Fruit fly (Drosophila melanogaster) whole organism, embryonic: Measurements from ENCODE around the gene CG43693.

ENCODE experiments used
- Aef1 ChIP-seq: fragments of 200-800 bp; sonication (Bioruptor generic); IDR thresholded peaks from 3 replicates; pipeline ENCODE4 v1.3.6; 2022; ENCODE audit warnings: missing biosample characterization, missing genetic modification characterization
- Bdp1 ChIP-seq: fragments of 200-800 bp; sonication (Bioruptor generic); optimal IDR thresholded peaks from 3 replicates; lab custom pipeline; 2016; ENCODE audit warnings: missing biosample characterization, missing genetic modification characterization
- CG10274 ChIP-seq: fragments of 200-800 bp; sonication (Bioruptor generic); optimal IDR thresholded peaks from 3 replicates; lab custom pipeline; 2017; ENCODE audit warnings: missing biosample characterization, mild to moderate bottlenecking, missing genetic modification characterization
- CG12659 ChIP-seq: fragments of 200-800 bp; sonication (Bioruptor generic); optimal IDR thresholded peaks from 3 replicates; lab custom pipeline; 2017; ENCODE audit warnings: mild to moderate bottlenecking, missing biosample characterization, missing genetic modification reagents, missing genetic modification characterization
- CG15696 ChIP-seq: fragments of 200-800 bp; sonication (Bioruptor generic); optimal IDR thresholded peaks from 2 replicates; lab custom pipeline; 2019; ENCODE audit warnings: missing biosample characterization, mild to moderate bottlenecking, missing genetic modification characterization, moderate library complexity
- CG16779 ChIP-seq: fragments of 200-800 bp; sonication (Bioruptor generic); IDR thresholded peaks from 2 replicates; pipeline ENCODE4 v1.3.6; 2022; ENCODE audit warnings: missing biosample characterization, missing genetic modification characterization
- CG18011 ChIP-seq: fragments of 200-800 bp; sonication (Bioruptor generic); optimal IDR thresholded peaks from 2 replicates; lab custom pipeline; 2017; ENCODE audit warnings: missing biosample characterization, missing genetic modification characterization, mild to moderate bottlenecking, moderate library complexity, missing genotype
- CG18476 ChIP-seq: fragments of 200-800 bp; sonication (Bioruptor generic); optimal IDR thresholded peaks from 2 replicates; lab custom pipeline; 2016; ENCODE audit warnings: missing biosample characterization, mild to moderate bottlenecking, missing genetic modification characterization
- CG18764 ChIP-seq: fragments of 200-800 bp; sonication (Bioruptor generic); optimal IDR thresholded peaks from 3 replicates; lab custom pipeline; 2016; ENCODE audit warnings: missing biosample characterization, missing genetic modification characterization
- CG3995 ChIP-seq: fragments of 200-800 bp; sonication (Bioruptor generic); optimal IDR thresholded peaks from 3 replicates; lab custom pipeline; 2016; ENCODE audit warnings: missing biosample characterization, missing genetic modification characterization
- CG4617 ChIP-seq: fragments of 200-800 bp; sonication (Bioruptor generic); optimal IDR thresholded peaks from 3 replicates; lab custom pipeline; 2016; ENCODE audit warnings: missing biosample characterization, missing genetic modification characterization, borderline replicate concordance
- CG5245 ChIP-seq: fragments of 200-800 bp; sonication (Bioruptor generic); optimal IDR thresholded peaks from 3 replicates; lab custom pipeline; 2016; ENCODE audit warnings: missing biosample characterization, missing genetic modification characterization
- CG6175 ChIP-seq: fragments of 200-800 bp; sonication (Bioruptor generic); IDR thresholded peaks from 3 replicates; pipeline ENCODE4 v1.3.6; 2022; ENCODE audit warnings: missing biosample characterization, missing genetic modification characterization
- CG6683 ChIP-seq: fragments of 200-800 bp; sonication (Bioruptor generic); optimal IDR thresholded peaks from 2 replicates; lab custom pipeline; 2017; ENCODE audit warnings: missing biosample characterization, mild to moderate bottlenecking, missing genetic modification characterization, missing genetic modification reagents
- CG7372 ChIP-seq: fragments of 200-800 bp; sonication (Bioruptor generic); IDR thresholded peaks from 2 replicates; pipeline ENCODE4 v1.3.6; 2022; ENCODE audit warnings: missing biosample characterization, missing genetic modification characterization
- CG9817 ChIP-seq: fragments of 200-800 bp; sonication (Bioruptor generic); optimal IDR thresholded peaks from 2 replicates; lab custom pipeline; 2018; ENCODE audit warnings: missing biosample characterization, mild to moderate bottlenecking, missing genetic modification characterization, moderate library complexity
- CTCF ChIP-seq: fragments of 200-800 bp; sonication (Bioruptor generic); optimal IDR thresholded peaks from 2 replicates; lab custom pipeline; 2017; ENCODE audit warnings: missing biosample characterization, mild to moderate bottlenecking, missing genetic modification characterization, moderate library complexity
- D19B ChIP-seq: fragments of 200-800 bp; sonication (Bioruptor generic); optimal IDR thresholded peaks from 2 replicates; lab custom pipeline; 2017; ENCODE audit warnings: missing biosample characterization, mild to moderate bottlenecking, missing genetic modification characterization
- Dfd ChIP-seq, 2 experiments: fragments of >200 bp; optimal IDR thresholded peaks; 2 replicates each; lab custom pipeline; 2017; ENCODE audit warnings: missing biosample characterization in 2 of 2, missing genetic modification characterization in 2 of 2
- HHEX ChIP-seq: fragments of 200-800 bp; sonication (Bioruptor generic); optimal IDR thresholded peaks from 3 replicates; lab custom pipeline; 2017; ENCODE audit warnings: missing biosample characterization, mild to moderate bottlenecking, missing genetic modification characterization, missing genetic modification reagents
- Lim3 ChIP-seq: fragments of 200-800 bp; sonication (Bioruptor generic); IDR thresholded peaks from 2 replicates; pipeline ENCODE4 v1.3.6; 2022; ENCODE audit warnings: missing biosample characterization, missing genetic modification characterization
- MESR4 ChIP-seq: fragments of 200-800 bp; sonication (Bioruptor generic); optimal IDR thresholded peaks from 2 replicates; lab custom pipeline; 2018; ENCODE audit warnings: missing biosample characterization, mild to moderate bottlenecking, missing genetic modification characterization, moderate library complexity
- Max ChIP-seq: fragments of 200-800 bp; sonication (Bioruptor generic); optimal IDR thresholded peaks from 2 replicates; lab custom pipeline; 2016; ENCODE audit warnings: missing biosample characterization, mild to moderate bottlenecking, missing genetic modification characterization
- Mes4 ChIP-seq: fragments of 200-800 bp; sonication (Bioruptor generic); optimal IDR thresholded peaks from 2 replicates; lab custom pipeline; 2016; ENCODE audit warnings: missing biosample characterization, missing genetic modification characterization
- Oaz ChIP-seq: fragments of 200-800 bp; sonication (Bioruptor generic); IDR thresholded peaks from 2 replicates; pipeline ENCODE4 v1.3.6; 2022; ENCODE audit warnings: missing biosample characterization, missing genetic modification characterization
- Ravus ChIP-seq: fragments of 200-800 bp; sonication (Bioruptor generic); IDR thresholded peaks from 2 replicates; pipeline ENCODE4 v1.3.6; 2022; ENCODE audit warnings: missing biosample characterization, missing genetic modification characterization
- Trl ChIP-seq, 3 experiments: fragments of >200 bp in 2 of 3; fragments of 200-800 bp in 1 of 3; sonication (Bioruptor generic) in 1 of 3; optimal IDR thresholded peaks; 2 replicates in 1 of 3; 3 replicates in 2 of 3; lab custom pipeline; 2016 to 2017; ENCODE audit warnings: missing biosample characterization in 1 of 3, missing genetic modification characterization in 1 of 3
- ap ChIP-seq: fragments of 200-800 bp; sonication (Bioruptor generic); IDR thresholded peaks from 2 replicates; pipeline ENCODE4 v1.3.6; 2022; ENCODE audit warnings: missing biosample characterization, missing genetic modification characterization
- bab2 ChIP-seq: fragments of 200-800 bp; sonication (Bioruptor generic); optimal IDR thresholded peaks from 2 replicates; lab custom pipeline; 2016; ENCODE audit warnings: missing biosample characterization, missing genetic modification characterization
- bcd ChIP-seq: fragments of 200-800 bp; sonication (Bioruptor generic); optimal IDR thresholded peaks from 2 replicates; lab custom pipeline; 2017; ENCODE audit warnings: missing biosample characterization, mild to moderate bottlenecking, missing genetic modification characterization
- bsh ChIP-seq, 2 experiments: fragments of 200-800 bp; sonication (Bioruptor generic); optimal IDR thresholded peaks; 2 replicates each; lab custom pipeline; 2017 to 2018; ENCODE audit warnings: mild to moderate bottlenecking in 2 of 2, missing biosample characterization in 2 of 2, missing genetic modification characterization in 2 of 2, moderate library complexity in 1 of 2
- caup ChIP-seq: fragments of 200-800 bp; sonication (Bioruptor generic); optimal IDR thresholded peaks from 3 replicates; lab custom pipeline; 2017; ENCODE audit warnings: missing biosample characterization, mild to moderate bottlenecking, missing genetic modification characterization, moderate library complexity; ENCODE audit not compliant: severe bottlenecking
- ci ChIP-seq: fragments of 200-800 bp; sonication (Bioruptor generic); IDR thresholded peaks from 3 replicates; pipeline ENCODE4 v1.3.6; 2022; ENCODE audit warnings: missing biosample characterization, missing genetic modification characterization
- croc ChIP-seq: fragments of 200-800 bp; sonication (Bioruptor generic); conservative IDR thresholded peaks from 3 replicates; pipeline ENCODE4 v1.3.6; 2022; ENCODE audit warnings: missing biosample characterization, missing genetic modification characterization
- crol ChIP-seq: fragments of 200-800 bp; sonication (Bioruptor generic); IDR thresholded peaks from 2 replicates; pipeline ENCODE4 v1.3.6; 2022; ENCODE audit warnings: missing biosample characterization, missing genetic modification characterization
- dm ChIP-seq: fragments of 200-800 bp; sonication (Bioruptor generic); optimal IDR thresholded peaks from 3 replicates; lab custom pipeline; 2016; ENCODE audit warnings: missing biosample characterization, missing genetic modification characterization
- dmrt99B ChIP-seq: fragments of 200-800 bp; sonication (Bioruptor generic); optimal IDR thresholded peaks from 2 replicates; lab custom pipeline; 2018; ENCODE audit warnings: missing biosample characterization, mild to moderate bottlenecking, missing genetic modification characterization, moderate library complexity
- exex ChIP-seq: fragments of 200-800 bp; sonication (Bioruptor generic); optimal IDR thresholded peaks from 4 replicates; lab custom pipeline; 2018; ENCODE audit warnings: missing biosample characterization, mild to moderate bottlenecking, missing genetic modification characterization, moderate library complexity
- fu2 ChIP-seq: fragments of 200-800 bp; sonication (Bioruptor generic); optimal IDR thresholded peaks from 2 replicates; lab custom pipeline; 2016; ENCODE audit warnings: missing biosample characterization, missing genetic modification characterization
- lola ChIP-seq, 3 experiments: fragments of >200 bp in 2 of 3; fragments of 200-800 bp in 1 of 3; sonication (Bioruptor generic) in 1 of 3; optimal IDR thresholded peaks; 2 replicates each; lab custom pipeline; 2017 to 2019; ENCODE audit warnings: missing biosample characterization in 3 of 3, missing genetic modification characterization in 3 of 3, mild to moderate bottlenecking in 1 of 3, moderate library complexity in 1 of 3
- pita ChIP-seq: fragments of 200-800 bp; sonication (Bioruptor generic); optimal IDR thresholded peaks from 2 replicates; lab custom pipeline; 2017; ENCODE audit warnings: missing biosample characterization, mild to moderate bottlenecking, missing genetic modification characterization
- prd ChIP-seq, 3 experiments: fragments of >200 bp in 2 of 3; fragments of 200-800 bp in 1 of 3; sonication (Bioruptor generic) in 1 of 3; optimal IDR thresholded peaks in 2 of 3; IDR thresholded peaks in 1 of 3; 2 replicates in 2 of 3; 3 replicates in 1 of 3; pipeline versions ENCODE4 v1.3.6 to Lab custom; 2017 to 2022; ENCODE audit warnings: missing biosample characterization in 1 of 3, missing genetic modification characterization in 1 of 3
- psq ChIP-seq: fragments of 200-800 bp; sonication (Bioruptor generic); optimal IDR thresholded peaks from 2 replicates; lab custom pipeline; 2017; ENCODE audit warnings: missing biosample characterization, missing genetic modification characterization
- sens-2 ChIP-seq: fragments of 200-800 bp; sonication (Bioruptor generic); IDR thresholded peaks from 2 replicates; pipeline ENCODE4 v1.3.6; 2022; ENCODE audit warnings: missing biosample characterization, missing genetic modification characterization
- so ChIP-seq: fragments of 200-800 bp; sonication (Bioruptor generic); IDR thresholded peaks from 3 replicates; pipeline ENCODE4 v1.3.6; 2022; ENCODE audit warnings: missing biosample characterization, missing genetic modification characterization
- toy ChIP-seq: fragments of 200-800 bp; sonication (Bioruptor generic); IDR thresholded peaks from 2 replicates; pipeline ENCODE4 v1.3.6; 2022; ENCODE audit warnings: missing biosample characterization, missing genetic modification characterization
- tx ChIP-seq: fragments of 200-800 bp; sonication (Bioruptor generic); optimal IDR thresholded peaks from 2 replicates; lab custom pipeline; 2016; ENCODE audit warnings: missing biosample characterization, missing genetic modification characterization
- unc-4 ChIP-seq: fragments of 200-800 bp; sonication (Bioruptor generic); IDR thresholded peaks from 2 replicates; pipeline ENCODE4 v1.3.6; 2022; ENCODE audit warnings: missing biosample characterization, missing genetic modification characterization; ENCODE audit not compliant: partially characterized antibody
- wdn ChIP-seq: fragments of 200-800 bp; sonication (Bioruptor generic); IDR thresholded peaks from 2 replicates; pipeline ENCODE4 v1.3.6; 2022; ENCODE audit warnings: missing biosample characterization, missing genetic modification characterization

CG43693 gene

dm6 chr3L:11093046-11093520 lies 41.9 kb upstream of the CG43693 start, which contains the start of gene JIL-1 (continued):
- no peak for TF ChIP-seq Oaz
- no peak for TF ChIP-seq crol
- TF ChIP-seq bsh (GFP tag; optimal IDR thresholded peaks at IDR 0.05; lab: Kevin White, UChicago): peak in 1 of 2 experiments; percentile 31
- no peak for TF ChIP-seq dm (GFP tag; lab: Kevin White, UChicago)
- peak; percentile 60 for TF ChIP-seq CG9817 (tag; lab: Kevin White, UChicago)
- peak; percentile 72; the same call in 1 of the 2 replicates for TF ChIP-seq CG16779 (GFP tag; lab: Robert Waterston, UW)
- TF ChIP-seq fu2 (GFP tag; lab: Kevin White, UChicago): peak; percentile 53
- TF ChIP-seq lola (GFP tag; optimal IDR thresholded peaks at IDR 0.05; lab: Kevin White, UChicago): peak in 1 of 3 experiments; percentile 30
- TF ChIP-seq CG6175 (GFP tag; lab: Robert Waterston, UW): peak; percentile 71; the same call in 2 of the 3 replicates
- peak; percentile 30 for TF ChIP-seq CG18764
- TF ChIP-seq prd (optimal IDR thresholded peaks at IDR 0.05; lab: Kevin White, UChicago): no peak
- TF ChIP-seq prd (GFP tag; IDR thresholded peaks at IDR 0.05; lab: Robert Waterston, UW): peak; percentile 72; the same call in 2 of the 3 replicates
- TF ChIP-seq CG5245 (GFP tag; lab: Kevin White, UChicago): peak; percentile 40
- no peak for TF ChIP-seq Lim3 (GFP tag; lab: Robert Waterston, UW)
- TF ChIP-seq CG6683 (GFP tag; lab: Kevin White, UChicago): no peak
- TF ChIP-seq so (GFP tag; lab: Robert Waterston, UW): peak; percentile 28; the same call in 2 of the 3 replicates
- TF ChIP-seq CG7372 (GFP tag; lab: Robert Waterston, UW): peak; percentile 48; the same call in 1 of the 2 replicates
- peak; percentile 70 for TF ChIP-seq MESR4
- peak; percentile 65 for TF ChIP-seq wdn
- TF ChIP-seq Mes4 (GFP tag; lab: Kevin White, UChicago): no peak
- TF ChIP-seq D19B (GFP tag; lab: Kevin White, UChicago): no peak
- peak; percentile 47 for TF ChIP-seq Aef1 (GFP tag; lab: Robert Waterston, UW)
- TF ChIP-seq sens-2 (GFP tag; lab: Robert Waterston, UW): no peak
- TF ChIP-seq dmrt99B: peak; percentile 16
- peak; percentile 29 for TF ChIP-seq caup
- no peak for TF ChIP-seq Trl (optimal IDR thresholded peaks at IDR 0.05; lab: Kevin White, UChicago)
- TF ChIP-seq Trl (GFP tag; optimal IDR thresholded peaks at IDR 0.05; lab: Kevin White, UChicago): no peak
- TF ChIP-seq unc-4: peak; percentile 87
- TF ChIP-seq exex (tag; lab: Kevin White, UChicago): no peak
- TF ChIP-seq ap: no peak
- TF ChIP-seq CG3995 (GFP tag; lab: Kevin White, UChicago): peak; percentile 41
- no peak for TF ChIP-seq Ravus
- TF ChIP-seq CG12659 (GFP tag; lab: Kevin White, UChicago): peak; percentile 75
- TF ChIP-seq Max (GFP tag; lab: Kevin White, UChicago): peak; percentile 67
- TF ChIP-seq croc (GFP tag; lab: Robert Waterston, UW): peak; percentile 54; the same call in 2 of the 3 replicates
- TF ChIP-seq bab2: peak; percentile 48
- peak; percentile 9 for TF ChIP-seq CG4617 (GFP tag; lab: Kevin White, UChicago)
- peak; percentile 71 for TF ChIP-seq bcd
- TF ChIP-seq CG10274: no peak
- peak; percentile 78 for TF ChIP-seq ci (GFP tag; lab: Robert Waterston, UW)
- peak; percentile 18 for TF ChIP-seq CG15696 (tag; lab: Kevin White, UChicago)
- TF ChIP-seq CG18476: peak; percentile 60
- peak; percentile 39 for TF ChIP-seq CG18011 (GFP tag; lab: Kevin White, UChicago)
- TF ChIP-seq tx (GFP tag; lab: Kevin White, UChicago): peak; percentile 6
- peak; percentile 15 for TF ChIP-seq Bdp1 (GFP tag; lab: Kevin White, UChicago)
- no peak for TF ChIP-seq pita (GFP tag; lab: Kevin White, UChicago)
- peak; percentile 20 for TF ChIP-seq HHEX (GFP tag; lab: Kevin White, UChicago)
- TF ChIP-seq toy (GFP tag; lab: Robert Waterston, UW): peak; percentile 43; the same call in 1 of the 2 replicates
- TF ChIP-seq psq (GFP tag; lab: Kevin White, UChicago): peak; percentile 88
- TF ChIP-seq Dfd (GFP tag; optimal IDR thresholded peaks at IDR 0.05; lab: Kevin White, UChicago): no peak
- TF ChIP-seq CTCF (GFP tag; lab: Kevin White, UChicago): no peak
